Worm (Caenorhabditis elegans) whole organism, midembryonic: ENCODE data around the gene Y46G5A.47.
A peak's percentile ranks its signal among the peaks of the same experiment; 100 is the strongest.

ENCODE experiments used
- T22C8.4 ChIP-seq: fragments of 200-800 bp; sonication (Bioruptor generic); IDR thresholded peaks from 2 replicates; pipeline ENCODE4 v1.3.6; 2022; ENCODE audit warnings: missing genetic modification characterization, missing compliant biosample characterization
- flt-1 ChIP-seq: fragments of 200-800 bp; sonication (Bioruptor generic); IDR thresholded peaks from 2 replicates; pipeline ENCODE4 v1.3.6; 2022; ENCODE audit warnings: missing genetic modification characterization, missing compliant biosample characterization
- klf-2 ChIP-seq: fragments of 200-800 bp; sonication (Bioruptor generic); conservative IDR thresholded peaks from 2 replicates; pipeline ENCODE4 v1.3.6; 2022; ENCODE audit warnings: missing genetic modification reagents, missing genetic modification characterization, missing compliant biosample characterization
- med-1 ChIP-seq: sonication (generic microtip); optimal IDR thresholded peaks from 2 replicates; lab custom pipeline; 2017; ENCODE audit warnings: missing genetic modification characterization, mild to moderate bottlenecking, missing compliant biosample characterization, antibody characterized with exemption, missing genetic modification reagents; ENCODE audit not compliant: insufficient read depth
- ref-1 ChIP-seq: fragments of 200-800 bp; sonication (Bioruptor generic); conservative IDR thresholded peaks from 2 replicates; pipeline ENCODE4 v1.3.6; 2022; ENCODE audit warnings: missing genetic modification reagents, missing genetic modification characterization, missing compliant biosample characterization
- ztf-23 ChIP-seq: fragments of 200-800 bp; sonication (Bioruptor generic); IDR thresholded peaks from 2 replicates; pipeline ENCODE4 v1.3.6; 2022; ENCODE audit warnings: missing genetic modification reagents, missing genetic modification characterization, missing compliant biosample characterization
- ztf-29 ChIP-seq: fragments of 200-800 bp; sonication (Bioruptor generic); IDR thresholded peaks from 2 replicates; pipeline ENCODE4 v1.3.6; 2022; ENCODE audit warnings: missing genetic modification reagents, missing genetic modification characterization, missing compliant biosample characterization

DNA sequence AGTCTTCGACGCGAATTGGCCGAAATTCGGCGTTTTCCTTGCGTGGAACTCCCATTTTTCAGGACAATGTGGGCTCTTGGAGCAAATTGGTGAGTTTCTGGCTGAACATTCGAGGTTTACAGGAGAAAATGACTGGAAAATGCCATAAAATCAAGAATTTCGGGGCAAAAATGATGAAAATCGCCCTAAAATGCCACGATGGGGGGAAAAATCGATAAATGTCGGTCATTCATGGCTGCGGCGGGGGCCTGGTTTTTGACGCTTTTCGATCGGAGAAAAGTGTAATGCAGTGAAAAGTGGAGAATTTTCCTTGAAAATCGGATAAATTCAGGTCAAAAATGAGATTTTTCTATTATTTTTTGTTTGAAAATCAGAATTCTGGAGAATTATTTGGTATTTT is at the start of gene Y46G5A.47, which contains the start of gene Y46G5A.18:
- TF ChIP-seq ztf-29 (GFP tag; lab: Robert Waterston, UW) = no peak
- no peak for TF ChIP-seq flt-1
- no peak for TF ChIP-seq med-1 (GFP tag; lab: Kevin White, UChicago)
- no peak for TF ChIP-seq ref-1 (GFP tag; lab: Robert Waterston, UW)
- peak; percentile 47; the same call in 1 of the 2 replicates for TF ChIP-seq T22C8.4
- TF ChIP-seq klf-2 = no peak
- no peak for TF ChIP-seq ztf-23 (GFP tag; lab: Robert Waterston, UW)
